Worm (Caenorhabditis elegans): ENCODE measurements around the gene ints-7.

ce11 chrII:11555634-11556033 lies 27.0 kb upstream of the ints-7 start, which contains the start of gene F54D5.24:
- TF ChIP-seq sox-4 (tag; optimal IDR thresholded peaks at IDR 0.05) (no peak), ama-1 (optimal IDR thresholded peaks at IDR 0.05) (no peak), nhr-76 (tag; optimal IDR thresholded peaks at IDR 0.05) (no peak), tbx-2 (tag; optimal IDR thresholded peaks at IDR 0.05) (no peak), unc-62 (GFP tag; optimal IDR thresholded peaks at IDR 0.05) (no peak), efl-1 (optimal IDR thresholded peaks at IDR 0.05) (no peak), efl-1 (GFP tag; optimal IDR thresholded peaks at IDR 0.05 in 1 of 2) (no peak)
